Worm (Caenorhabditis elegans) whole organism, mixed stage, embryonic: ENCODE measurements around the gene acsd-1.

Experiments
- elt-1 ChIP-seq: sonication (generic microtip); optimal IDR thresholded peaks from 2 replicates; lab custom pipeline; 2017; ENCODE audit warnings: missing genetic modification characterization, mild to moderate bottlenecking, missing compliant biosample characterization, antibody characterized with exemption, moderate library complexity, borderline replicate concordance; ENCODE audit not compliant: insufficient read depth
- lin-13 ChIP-seq: fragments of 150-350 bp; optimal IDR thresholded peaks from 2 replicates; lab custom pipeline; 2014; ENCODE audit warnings: missing biosample characterization, missing genetic modification characterization
- lsy-2 ChIP-seq: fragments of 150-350 bp; optimal IDR thresholded peaks from 2 replicates; lab custom pipeline; 2014; ENCODE audit warnings: missing biosample characterization, missing genetic modification characterization
- mep-1 ChIP-seq: fragments of 150-350 bp; optimal IDR thresholded peaks from 2 replicates; lab custom pipeline; 2017; ENCODE audit warnings: missing biosample characterization, missing genetic modification reagents, missing genetic modification characterization, inconsistent platforms
- mls-2 ChIP-seq: sonication (generic microtip); optimal IDR thresholded peaks from 2 replicates; lab custom pipeline; 2016; ENCODE audit warnings: mild to moderate bottlenecking, missing genetic modification characterization, moderate library complexity, missing compliant biosample characterization
- nhr-2 ChIP-seq: fragments of 150-350 bp; optimal IDR thresholded peaks from 2 replicates; lab custom pipeline; 2014; ENCODE audit warnings: missing biosample characterization, missing genetic modification characterization
- pha-4 ChIP-seq: fragments of 150-350 bp; optimal IDR thresholded peaks from 2 replicates; lab custom pipeline; 2018; ENCODE audit warnings: missing biosample characterization, missing genetic modification reagents, missing genetic modification characterization
- sem-2 ChIP-seq: fragments of 200-800 bp; sonication (Bioruptor generic); optimal IDR thresholded peaks from 2 replicates; lab custom pipeline; 2018; ENCODE audit warnings: mild to moderate bottlenecking, missing genetic modification characterization, missing compliant biosample characterization
- snpc-4 ChIP-seq: fragments of 150-350 bp; optimal IDR thresholded peaks from 2 replicates; lab custom pipeline; 2014; ENCODE audit warnings: missing biosample characterization, missing genetic modification characterization
- sptf-1 ChIP-seq: sonication (generic microtip); optimal IDR thresholded peaks from 2 replicates; lab custom pipeline; 2017; ENCODE audit warnings: mild to moderate bottlenecking, missing genetic modification characterization, moderate library complexity, missing compliant biosample characterization
- tbx-8 ChIP-seq: fragments of 200-800 bp; sonication (Bioruptor generic); optimal IDR thresholded peaks from 2 replicates; lab custom pipeline; 2018; ENCODE audit warnings: mild to moderate bottlenecking, missing genetic modification characterization, moderate library complexity, missing compliant biosample characterization
- unc-39 ChIP-seq: fragments of 150-350 bp; optimal IDR thresholded peaks from 2 replicates; lab custom pipeline; 2014; ENCODE audit warnings: missing biosample characterization, missing genetic modification characterization

ce11 chrIII:1166388-1166787 lies 50.1 kb downstream of the acsd-1 start:
- TF ChIP-seq mep-1 (no peak), snpc-4 (no peak), pha-4 (tag; lab: Kevin White, UChicago) (no peak), unc-39 (no peak), nhr-2 (tag; lab: Kevin White, UChicago) (no peak), lin-13 (no peak), mls-2 (tag; lab: Kevin White, UChicago) (no peak), sem-2 (GFP tag; lab: Kevin White, UChicago) (no peak), sptf-1 (tag; lab: Kevin White, UChicago) (no peak), tbx-8 (GFP tag; lab: Kevin White, UChicago) (no peak), lsy-2 (no peak), elt-1 (tag; lab: Kevin White, UChicago) (no peak)
